Fruit fly (Drosophila melanogaster) whole organism, pupa: ENCODE measurements around the gene Jon65Aiv.
A peak's percentile ranks its signal among the peaks of the same experiment; 100 is the strongest.

Experiments used
- CG14655 ChIP-seq: fragments of 200-800 bp; sonication (Bioruptor generic); optimal IDR thresholded peaks from 3 replicates; lab custom pipeline; 2017; ENCODE audit warnings: mild to moderate bottlenecking, missing biosample characterization, missing genetic modification reagents, missing genetic modification characterization
- CG9948 ChIP-seq: fragments of 200-800 bp; sonication (Bioruptor generic); optimal IDR thresholded peaks from 2 replicates; lab custom pipeline; 2018; ENCODE audit warnings: missing biosample characterization, mild to moderate bottlenecking, missing genetic modification characterization, moderate library complexity
- Snoo ChIP-seq: fragments of 200-800 bp; sonication (Bioruptor generic); optimal IDR thresholded peaks from 3 replicates; lab custom pipeline; 2017; ENCODE audit warnings: missing biosample characterization, mild to moderate bottlenecking, missing genetic modification characterization, inconsistent platforms

DNA sequence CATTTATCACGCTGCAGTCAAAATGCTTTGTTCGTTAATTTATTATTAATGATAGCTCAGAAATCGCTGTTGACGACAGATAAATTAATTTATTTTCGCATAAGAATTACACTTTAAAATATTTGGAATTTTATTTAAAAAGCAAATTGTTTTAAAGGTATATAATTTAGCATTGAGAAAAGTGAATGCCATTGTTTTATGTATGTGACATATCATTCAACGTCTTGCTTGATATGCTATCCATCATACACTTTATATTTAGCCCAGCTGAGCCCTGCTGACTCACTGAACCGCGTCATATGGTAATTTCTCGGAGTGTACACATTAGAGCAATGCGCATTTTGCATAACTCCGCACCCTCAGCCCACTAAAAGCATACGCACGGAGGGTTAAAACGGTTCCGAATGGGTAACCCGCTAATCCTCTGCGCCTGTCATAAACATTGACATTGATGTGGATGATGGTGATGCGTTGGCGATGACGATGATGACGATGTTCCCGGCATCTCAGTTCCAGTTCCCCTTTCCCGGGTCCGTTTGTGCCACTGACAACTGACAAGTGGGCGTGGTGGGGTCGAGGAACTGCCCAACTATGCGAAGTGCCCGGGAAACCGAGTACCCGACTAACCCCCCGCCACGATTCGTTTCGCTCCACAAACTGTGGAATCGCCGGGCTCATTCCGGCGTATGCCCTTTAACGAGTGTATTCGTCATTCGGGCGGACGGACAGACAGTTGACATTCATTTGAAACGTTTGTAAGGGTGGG lies 49.4 kb upstream of the Jon65Aiv start:
- TF ChIP-seq Snoo (no peak), CG14655 (GFP tag; lab: Kevin White, UChicago) (peak; percentile 8), CG9948 (peak; percentile 3)
